Worm (Caenorhabditis elegans) whole organism, L4/young adult: Measurements from ENCODE around the gene M151.7.

ENCODE experiments used
- W03F9.2 ChIP-seq: fragments of 150-350 bp; optimal IDR thresholded peaks from 2 replicates; lab custom pipeline; 2014; ENCODE audit warnings: missing biosample characterization, missing genetic modification characterization
- dao-5 ChIP-seq: sonication (generic microtip); optimal IDR thresholded peaks from 2 replicates; lab custom pipeline; 2016; ENCODE audit warnings: missing genotype, missing genetic modification characterization, moderate library complexity, missing compliant biosample characterization
- him-1 ChIP-seq: sonication (generic microtip); optimal IDR thresholded peaks from 2 replicates; lab custom pipeline; 2016; ENCODE audit warnings: missing genotype, missing genetic modification reagents, missing genetic modification characterization, missing compliant biosample characterization

ce11 chrII:3647111-3647510 is 25.0 kb downstream of the M151.7 start, which contains the start of gene fbxb-33:
- no peak for TF ChIP-seq him-1 (tag; lab: Kevin White, UChicago)
- TF ChIP-seq dao-5 = no peak
- no peak for TF ChIP-seq W03F9.2
